Fruit fly (Drosophila melanogaster): ENCODE measurements around the gene Nlp.

Gene Nlp

DNA sequence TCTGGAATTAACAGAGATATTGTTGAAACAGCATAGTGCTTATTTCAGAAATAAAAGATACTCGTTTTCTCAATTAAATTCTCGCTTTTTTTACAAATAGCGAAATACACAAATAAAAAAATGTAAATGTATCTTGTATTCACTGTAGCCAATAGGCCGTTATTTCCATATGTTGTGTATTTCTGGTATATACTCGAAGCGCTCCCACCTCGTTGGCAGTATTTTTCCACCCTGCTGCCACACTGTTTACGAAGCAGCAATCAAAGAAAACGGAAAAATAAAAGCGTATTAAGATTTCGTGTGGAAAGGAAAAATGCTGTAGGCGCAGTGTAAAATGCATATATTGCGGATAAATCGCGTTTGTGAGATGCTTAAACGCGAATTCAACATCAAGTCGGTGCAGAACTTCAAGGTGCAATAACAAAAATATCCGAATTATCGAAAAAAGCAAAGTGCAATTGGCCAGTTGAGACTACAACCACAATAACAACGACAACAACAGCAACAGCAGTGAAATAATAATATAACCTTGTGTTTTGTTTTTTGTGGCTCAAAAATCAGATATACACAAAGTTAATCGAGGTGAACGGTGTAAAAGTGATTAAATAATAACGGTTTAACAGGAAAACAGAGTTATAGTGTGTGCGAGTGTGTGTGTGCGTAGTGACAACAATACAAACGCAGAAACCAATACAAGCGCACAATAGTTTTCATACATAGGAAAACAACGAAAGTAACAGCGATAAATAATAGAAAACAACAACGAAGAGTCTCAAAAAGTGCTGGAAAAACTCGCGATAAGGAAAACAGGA, 53.7 kb downstream of the Nlp start, which contains the start of gene sima (continued):
- no peak for TF ChIP-seq Fer2 (tag; optimal IDR thresholded peaks at IDR 0.05)
- TF ChIP-seq NC2α (GFP tag; optimal IDR thresholded peaks at IDR 0.05) = no peak
- TF ChIP-seq Vsx1 (GFP tag; optimal IDR thresholded peaks at IDR 0.05) = peak; percentile 47
- no peak for TF ChIP-seq CG6254 (GFP tag; optimal IDR thresholded peaks at IDR 0.05)
- peak; percentile 88 for TF ChIP-seq cg (GFP tag; optimal IDR thresholded peaks at IDR 0.05)
- peak; percentile 20; the same call in 1 of the 2 replicates for TF ChIP-seq CG4730 (GFP tag; IDR thresholded peaks at IDR 0.05)
- TF ChIP-seq CG3995 (GFP tag; optimal IDR thresholded peaks at IDR 0.05) = peak; percentile 82
- TF ChIP-seq CG18476 (GFP tag; optimal IDR thresholded peaks at IDR 0.05) = no peak
- TF ChIP-seq CG42726 (GFP tag; IDR thresholded peaks at IDR 0.05; ENCODE audit: partially characterized antibody) = no peak
- peak; percentile 4 for TF ChIP-seq CG8944 (GFP tag; optimal IDR thresholded peaks at IDR 0.05)
- peak; percentile 37 for TF ChIP-seq chn (GFP tag; optimal IDR thresholded peaks at IDR 0.05)
- peak; percentile 80 for TF ChIP-seq row (GFP tag; IDR thresholded peaks at IDR 0.05)
- TF ChIP-seq bcd (GFP tag; optimal IDR thresholded peaks at IDR 0.05) = peak; percentile 16
- no peak for TF ChIP-seq CG9876 (GFP tag; optimal IDR thresholded peaks at IDR 0.05)
- TF ChIP-seq CG11504 (tag; optimal IDR thresholded peaks at IDR 0.05) = peak; percentile 39
- no peak for TF ChIP-seq trh (GFP tag; optimal IDR thresholded peaks at IDR 0.05)
- TF ChIP-seq CG2202 (tag; optimal IDR thresholded peaks at IDR 0.05) = no peak
- peak; percentile 25; the same call in 1 of the 2 replicates for TF ChIP-seq CG13287 (GFP tag; IDR thresholded peaks at IDR 0.05; ENCODE audit: partially characterized antibody)
- no peak for TF ChIP-seq cad (GFP tag; optimal IDR thresholded peaks at IDR 0.05)
- no peak for TF ChIP-seq CG17612 (GFP tag; IDR thresholded peaks at IDR 0.05)
- TF ChIP-seq twi (tag; optimal IDR thresholded peaks at IDR 0.05) = peak; percentile 35
- no peak for TF ChIP-seq CG10959 (GFP tag; IDR thresholded peaks at IDR 0.05)
- no peak for TF ChIP-seq toy (GFP tag; IDR thresholded peaks at IDR 0.05)
- TF ChIP-seq CG3163 (GFP tag; optimal IDR thresholded peaks at IDR 0.05) = no peak
- TF ChIP-seq Abd-B (GFP tag; optimal IDR thresholded peaks at IDR 0.05) = peak; percentile 43
- no peak for TF ChIP-seq crol (GFP tag; IDR thresholded peaks at IDR 0.05)
- TF ChIP-seq gce (GFP tag; IDR thresholded peaks at IDR 0.05) = no peak
- no peak for TF ChIP-seq Lim3 (GFP tag; IDR thresholded peaks at IDR 0.05)
- TF ChIP-seq CG9609 (GFP tag; optimal IDR thresholded peaks at IDR 0.05) = peak; percentile 18
- TF ChIP-seq CG43689 (GFP tag; IDR thresholded peaks at IDR 0.05) = no peak
- no peak for TF ChIP-seq CG12219 (GFP tag; optimal IDR thresholded peaks at IDR 0.05)
- no peak for TF ChIP-seq CG11398 (GFP tag; optimal IDR thresholded peaks at IDR 0.05)
- no peak for TF ChIP-seq NFAT (GFP tag; IDR thresholded peaks at IDR 0.05)
- no peak for TF ChIP-seq Tbp (GFP tag; optimal IDR thresholded peaks at IDR 0.05)
- no peak for TF ChIP-seq prd (optimal IDR thresholded peaks at IDR 0.05)
- peak; percentile 53; the same call in 1 of the 3 replicates for TF ChIP-seq prd (GFP tag; IDR thresholded peaks at IDR 0.05)
- TF ChIP-seq btn (GFP tag; optimal IDR thresholded peaks at IDR 0.05) = no peak
- TF ChIP-seq CG9797 (GFP tag; optimal IDR thresholded peaks at IDR 0.05) = peak; percentile 90
- TF ChIP-seq CG12299 (tag; optimal IDR thresholded peaks at IDR 0.05) = no peak
- peak; percentile 10 for TF ChIP-seq CG4424 (GFP tag; optimal IDR thresholded peaks at IDR 0.05)
- TF ChIP-seq Sin3A (optimal IDR thresholded peaks at IDR 0.05) = peak; percentile 49
- no peak for TF ChIP-seq CG1529 (GFP tag; optimal IDR thresholded peaks at IDR 0.05)
- TF ChIP-seq ase (GFP tag; IDR thresholded peaks at IDR 0.05) = no peak
- TF ChIP-seq Hmr (GFP tag; optimal IDR thresholded peaks at IDR 0.05) = peak; percentile 39
- TF ChIP-seq CG16863 (GFP tag; optimal IDR thresholded peaks at IDR 0.05) = peak; percentile 23
- no peak for TF ChIP-seq CG10431 (GFP tag; optimal IDR thresholded peaks at IDR 0.05)
- peak; percentile 8 for TF ChIP-seq CG4820 (GFP tag; optimal IDR thresholded peaks at IDR 0.05)
- TF ChIP-seq al (GFP tag; IDR thresholded peaks at IDR 0.05) = 0 out of 2 replicates have a peak, but pooled peaks have one; percentile 40
- no peak for TF ChIP-seq CG11085 (GFP tag; IDR thresholded peaks at IDR 0.05)
- peak; percentile 61 for TF ChIP-seq CG32532 (GFP tag; IDR thresholded peaks at IDR 0.05)
- TF ChIP-seq Mes4 (GFP tag; optimal IDR thresholded peaks at IDR 0.05) = no peak

All from whole organism, embryonic.